Fruit fly (Drosophila melanogaster) whole organism, embryonic: ENCODE results near the gene CG31675.
A peak's percentile ranks its signal among the peaks of the same experiment; 100 is the strongest.

Source experiments
- Bdp1 ChIP-seq: fragments of 200-800 bp; sonication (Bioruptor generic); optimal IDR thresholded peaks from 3 replicates; lab custom pipeline; 2016; ENCODE audit warnings: missing biosample characterization, missing genetic modification characterization
- CG10979 ChIP-seq: fragments of 200-800 bp; sonication (Bioruptor generic); optimal IDR thresholded peaks from 2 replicates; lab custom pipeline; 2018; ENCODE audit warnings: missing biosample characterization, mild to moderate bottlenecking, missing genetic modification characterization, moderate library complexity
- CG11093 ChIP-seq: fragments of 200-800 bp; sonication (Bioruptor generic); IDR thresholded peaks from 3 replicates; pipeline ENCODE4 v1.3.6; 2022; ENCODE audit warnings: missing biosample characterization, missing genetic modification characterization
- CG12071 ChIP-seq: fragments of 200-800 bp; sonication (Bioruptor generic); optimal IDR thresholded peaks from 3 replicates; lab custom pipeline; 2018; ENCODE audit warnings: missing biosample characterization, mild to moderate bottlenecking, missing genetic modification characterization
- CG13775 ChIP-seq: fragments of 200-800 bp; sonication (Bioruptor generic); optimal IDR thresholded peaks from 3 replicates; lab custom pipeline; 2017; ENCODE audit warnings: missing biosample characterization, mild to moderate bottlenecking, missing genetic modification characterization
- CG14965 ChIP-seq: fragments of 200-800 bp; sonication (Bioruptor generic); optimal IDR thresholded peaks from 2 replicates; lab custom pipeline; 2016; ENCODE audit warnings: missing biosample characterization, missing genetic modification characterization, borderline replicate concordance
- CG15601 ChIP-seq: fragments of 200-800 bp; sonication (Bioruptor generic); optimal IDR thresholded peaks from 3 replicates; lab custom pipeline; 2019; ENCODE audit warnings: missing biosample characterization, mild to moderate bottlenecking, missing genetic modification characterization, moderate library complexity
- CG17186 ChIP-seq: fragments of 200-800 bp; sonication (Bioruptor generic); optimal IDR thresholded peaks from 3 replicates; lab custom pipeline; 2017; ENCODE audit warnings: missing biosample characterization, missing genetic modification reagents, missing genetic modification characterization
- CG3065 ChIP-seq: fragments of 200-800 bp; sonication (Bioruptor generic); optimal IDR thresholded peaks from 2 replicates; lab custom pipeline; 2016; ENCODE audit warnings: missing biosample characterization, missing genetic modification characterization
- CG31224 ChIP-seq: fragments of 200-800 bp; sonication (Bioruptor generic); IDR thresholded peaks from 2 replicates; pipeline ENCODE4 v1.3.6; 2022; ENCODE audit warnings: missing biosample characterization, missing genetic modification characterization
- CG3726 ChIP-seq: fragments of 200-800 bp; sonication (Bioruptor generic); IDR thresholded peaks from 3 replicates; pipeline ENCODE4, ENCODE4 v1.3.6; 2022; ENCODE audit warnings: missing biosample characterization, missing genetic modification characterization
- CG4424 ChIP-seq: fragments of 200-800 bp; sonication (Bioruptor generic); optimal IDR thresholded peaks from 3 replicates; lab custom pipeline; 2016; ENCODE audit warnings: missing biosample characterization, missing genetic modification characterization
- CG4820 ChIP-seq: fragments of 200-800 bp; sonication (Bioruptor generic); optimal IDR thresholded peaks from 3 replicates; lab custom pipeline; 2016; ENCODE audit warnings: missing biosample characterization, missing genetic modification characterization
- CG5180 ChIP-seq: fragments of 200-800 bp; sonication (Bioruptor generic); optimal IDR thresholded peaks from 3 replicates; lab custom pipeline; 2017; ENCODE audit warnings: missing biosample characterization, missing genetic modification characterization, mild to moderate bottlenecking, moderate library complexity, missing genetic modification reagents
- CG6175 ChIP-seq: fragments of 200-800 bp; sonication (Bioruptor generic); IDR thresholded peaks from 3 replicates; pipeline ENCODE4 v1.3.6; 2022; ENCODE audit warnings: missing biosample characterization, missing genetic modification characterization
- CG7745 ChIP-seq: fragments of 200-800 bp; sonication (Bioruptor generic); optimal IDR thresholded peaks from 2 replicates; lab custom pipeline; 2018; ENCODE audit warnings: missing biosample characterization, mild to moderate bottlenecking, missing genetic modification characterization, moderate library complexity
- CG7928 ChIP-seq: fragments of 200-800 bp; sonication (Bioruptor generic); optimal IDR thresholded peaks from 2 replicates; lab custom pipeline; 2017; ENCODE audit warnings: missing biosample characterization, mild to moderate bottlenecking, missing genetic modification characterization
- CG8089 ChIP-seq: fragments of 200-800 bp; sonication (Bioruptor generic); optimal IDR thresholded peaks from 3 replicates; lab custom pipeline; 2016; ENCODE audit warnings: missing biosample characterization, missing genetic modification characterization
- CG8359 ChIP-seq: fragments of 200-800 bp; sonication (Bioruptor generic); optimal IDR thresholded peaks from 2 replicates; lab custom pipeline; 2017; ENCODE audit warnings: missing biosample characterization, mild to moderate bottlenecking, missing genetic modification characterization, borderline replicate concordance
- CG8765 ChIP-seq: fragments of 200-800 bp; sonication (Bioruptor generic); IDR thresholded peaks from 2 replicates; pipeline ENCODE4 v1.3.6; 2022; ENCODE audit warnings: missing biosample characterization, missing genetic modification characterization
- CG8944 ChIP-seq: fragments of 200-800 bp; sonication (Bioruptor generic); optimal IDR thresholded peaks from 3 replicates; lab custom pipeline; 2016; ENCODE audit warnings: missing biosample characterization, missing genetic modification characterization
- Dbx ChIP-seq: fragments of 200-800 bp; sonication (Bioruptor generic); IDR thresholded peaks from 3 replicates; pipeline ENCODE4 v1.3.6; 2022; ENCODE audit warnings: missing biosample characterization, missing genetic modification characterization
- Dp ChIP-seq: fragments of 200-800 bp; sonication (Bioruptor generic); optimal IDR thresholded peaks from 2 replicates; lab custom pipeline; 2018; ENCODE audit warnings: missing biosample characterization, mild to moderate bottlenecking, missing genetic modification characterization, moderate library complexity
- E2f1 ChIP-seq: fragments of 200-800 bp; sonication (Bioruptor generic); IDR thresholded peaks from 2 replicates; pipeline ENCODE4 v1.3.6; 2022; ENCODE audit warnings: missing biosample characterization, missing genetic modification characterization
- GATAe ChIP-seq: fragments of 200-800 bp; sonication (Bioruptor generic); conservative IDR thresholded peaks from 2 replicates; pipeline ENCODE4 v1.3.6; 2022; ENCODE audit warnings: missing biosample characterization, missing genetic modification characterization
- Hmr ChIP-seq: fragments of 200-800 bp; sonication (Bioruptor generic); optimal IDR thresholded peaks from 3 replicates; lab custom pipeline; 2017; ENCODE audit warnings: mild to moderate bottlenecking, missing biosample characterization, missing genetic modification reagents, missing genetic modification characterization
- Hr39 ChIP-seq: fragments of >200 bp; optimal IDR thresholded peaks from 2 replicates; lab custom pipeline; 2017
- Jarid2 ChIP-seq: fragments of 200-800 bp; sonication (Bioruptor generic); optimal IDR thresholded peaks from 3 replicates; lab custom pipeline; 2017; ENCODE audit warnings: mild to moderate bottlenecking, missing biosample characterization, missing genetic modification reagents, missing genetic modification characterization
- Mes4 ChIP-seq: fragments of 200-800 bp; sonication (Bioruptor generic); optimal IDR thresholded peaks from 2 replicates; lab custom pipeline; 2016; ENCODE audit warnings: missing biosample characterization, missing genetic modification characterization
- TFAM ChIP-seq: fragments of 200-800 bp; sonication (Bioruptor generic); optimal IDR thresholded peaks from 2 replicates; lab custom pipeline; 2017; ENCODE audit warnings: missing biosample characterization, missing genetic modification characterization, inconsistent platforms
- btn ChIP-seq: fragments of 200-800 bp; sonication (Bioruptor generic); optimal IDR thresholded peaks from 2 replicates; lab custom pipeline; 2016; ENCODE audit warnings: missing biosample characterization, missing genetic modification characterization
- dimm ChIP-seq: fragments of 200-800 bp; sonication (Bioruptor generic); IDR thresholded peaks from 2 replicates; pipeline ENCODE4 v1.3.6; 2022; ENCODE audit warnings: missing biosample characterization, missing genetic modification characterization
- en ChIP-seq: fragments of 200-800 bp; sonication (Bioruptor generic); optimal IDR thresholded peaks from 2 replicates; lab custom pipeline; 2016; ENCODE audit warnings: missing biosample characterization, missing genetic modification characterization
- esg ChIP-seq: fragments of 200-800 bp; sonication (Bioruptor generic); conservative IDR thresholded peaks from 2 replicates; pipeline ENCODE4 v1.3.6; 2022; ENCODE audit warnings: missing biosample characterization, missing genetic modification characterization
- eve ChIP-seq, 2 experiments: fragments of >200 bp; optimal IDR thresholded peaks; 2 replicates each; lab custom pipeline; 2017; ENCODE audit warnings: missing biosample characterization in 2 of 2, missing genetic modification characterization in 2 of 2
- fd96Cb ChIP-seq: fragments of 200-800 bp; sonication (Bioruptor generic); optimal IDR thresholded peaks from 2 replicates; lab custom pipeline; 2018; ENCODE audit warnings: missing biosample characterization, mild to moderate bottlenecking, missing genetic modification characterization, moderate library complexity
- fu2 ChIP-seq: fragments of 200-800 bp; sonication (Bioruptor generic); optimal IDR thresholded peaks from 2 replicates; lab custom pipeline; 2016; ENCODE audit warnings: missing biosample characterization, missing genetic modification characterization
- gt ChIP-seq: fragments of 200-800 bp; sonication (Bioruptor generic); IDR thresholded peaks from 2 replicates; pipeline ENCODE4 v1.3.6; 2022; ENCODE audit warnings: missing biosample characterization, missing genetic modification characterization
- kni ChIP-seq: fragments of 200-800 bp; sonication (Bioruptor generic); optimal IDR thresholded peaks from 3 replicates; lab custom pipeline; 2017; ENCODE audit warnings: mild to moderate bottlenecking, missing biosample characterization, missing genetic modification reagents, missing genetic modification characterization
- lbe ChIP-seq: fragments of 200-800 bp; sonication (Bioruptor generic); optimal IDR thresholded peaks from 2 replicates; lab custom pipeline; 2016; ENCODE audit warnings: missing biosample characterization, mild to moderate bottlenecking, missing genetic modification characterization
- lilli ChIP-seq: fragments of 200-800 bp; sonication (Bioruptor generic); optimal IDR thresholded peaks from 3 replicates; lab custom pipeline; 2016; ENCODE audit warnings: missing biosample characterization, missing genetic modification characterization
- mld ChIP-seq: fragments of 200-800 bp; sonication (Bioruptor generic); IDR thresholded peaks from 3 replicates; pipeline ENCODE4 v1.3.6; 2022; ENCODE audit warnings: missing biosample characterization, missing genetic modification characterization; ENCODE audit not compliant: partially characterized antibody
- pnt ChIP-seq: fragments of 200-800 bp; sonication (Bioruptor generic); optimal IDR thresholded peaks from 3 replicates; lab custom pipeline; 2016; ENCODE audit warnings: missing biosample characterization, missing genetic modification characterization
- ro ChIP-seq: fragments of 200-800 bp; sonication (Bioruptor generic); IDR thresholded peaks from 2 replicates; pipeline ENCODE4 v1.3.6; 2022; ENCODE audit warnings: missing biosample characterization, missing genetic modification characterization
- run ChIP-seq: fragments of 200-800 bp; sonication (Bioruptor generic); optimal IDR thresholded peaks from 3 replicates; lab custom pipeline; 2018; ENCODE audit warnings: missing biosample characterization, mild to moderate bottlenecking, missing genetic modification characterization
- salm ChIP-seq: fragments of 200-800 bp; sonication (Bioruptor generic); optimal IDR thresholded peaks from 2 replicates; lab custom pipeline; 2018; ENCODE audit warnings: missing biosample characterization, mild to moderate bottlenecking, missing genetic modification characterization
- shn ChIP-seq: fragments of 200-800 bp; sonication (Bioruptor generic); optimal IDR thresholded peaks from 3 replicates; lab custom pipeline; 2016; ENCODE audit warnings: missing biosample characterization, missing genetic modification characterization
- ssp ChIP-seq: fragments of 200-800 bp; sonication (Bioruptor generic); IDR thresholded peaks from 2 replicates; pipeline ENCODE4 v1.3.6; 2022; ENCODE audit warnings: missing biosample characterization, missing genetic modification characterization
- vfl ChIP-seq: fragments of 200-800 bp; sonication (Bioruptor generic); optimal IDR thresholded peaks from 2 replicates; lab custom pipeline; 2016; ENCODE audit warnings: missing biosample characterization, missing genetic modification characterization
- z ChIP-seq: fragments of 200-800 bp; sonication (Bioruptor generic); IDR thresholded peaks from 3 replicates; pipeline ENCODE4 v1.3.6; 2022; ENCODE audit warnings: missing biosample characterization, missing genetic modification characterization

Gene CG31675

dm6 chr2L:20858371-20859340 lies 8.9 kb upstream of the CG31675 start, which contains the start of gene bero (continued):
- TF ChIP-seq CG8089 (GFP tag; lab: Kevin White, UChicago) (no peak), CG8765 (GFP tag; lab: Robert Waterston, UW) (no peak), fd96Cb (tag; lab: Kevin White, UChicago) (no peak), gt (GFP tag; lab: Robert Waterston, UW) (no peak), CG7745 (no peak), z (GFP tag; lab: Robert Waterston, UW) (peak; percentile 95), CG8359 (GFP tag; lab: Kevin White, UChicago) (no peak), CG6175 (GFP tag; lab: Robert Waterston, UW) (peak; percentile 64; the same call in 2 of the 3 replicates), CG8944 (GFP tag; lab: Kevin White, UChicago) (no peak), CG7928 (GFP tag; lab: Kevin White, UChicago) (no peak), ro (no peak), TFAM (GFP tag; lab: Kevin White, UChicago) (no peak), salm (tag; lab: Kevin White, UChicago) (no peak), CG11093 (GFP tag; lab: Robert Waterston, UW) (no peak), CG5180 (no peak), E2f1 (GFP tag; lab: Robert Waterston, UW) (no peak), CG17186 (GFP tag; lab: Kevin White, UChicago) (no peak), CG3065 (GFP tag; lab: Kevin White, UChicago) (no peak), CG4424 (GFP tag; lab: Kevin White, UChicago) (no peak), esg (GFP tag; lab: Robert Waterston, UW) (no peak), CG10979 (tag; lab: Kevin White, UChicago) (no peak), Dbx (GFP tag; lab: Robert Waterston, UW) (no peak), CG3726 (GFP tag; lab: Robert Waterston, UW) (no peak), Hr39 (lab: Kevin White, UChicago) (no peak), CG14965 (no peak), CG15601 (tag; lab: Kevin White, UChicago) (peak; percentile 16), CG13775 (no peak), kni (peak; percentile 49), GATAe (GFP tag; lab: Robert Waterston, UW) (no peak), Mes4 (GFP tag; lab: Kevin White, UChicago) (no peak), Bdp1 (GFP tag; lab: Kevin White, UChicago) (no peak), CG12071 (GFP tag; lab: Kevin White, UChicago) (no peak), eve (GFP tag; optimal IDR thresholded peaks at IDR 0.05; lab: Kevin White, UChicago) (peak in 1 of 2 experiments; percentile 76), shn (GFP tag; lab: Kevin White, UChicago) (no peak), run (tag; lab: Kevin White, UChicago) (no peak), btn (GFP tag; lab: Kevin White, UChicago) (no peak), Dp (GFP tag; lab: Kevin White, UChicago) (no peak), dimm (no peak), Hmr (GFP tag; lab: Kevin White, UChicago) (no peak), lilli (GFP tag; lab: Kevin White, UChicago) (no peak), en (no peak), Jarid2 (GFP tag; lab: Kevin White, UChicago) (peak; percentile 69), CG31224 (GFP tag; lab: Robert Waterston, UW) (no peak), lbe (no peak), vfl (GFP tag; lab: Kevin White, UChicago) (no peak), ssp (no peak), fu2 (GFP tag; lab: Kevin White, UChicago) (no peak), CG4820 (GFP tag; lab: Kevin White, UChicago) (no peak), mld (no peak), pnt (GFP tag; lab: Kevin White, UChicago) (no peak)
